Fruit fly (Drosophila melanogaster): ENCODE results near the gene klu.
A peak's percentile ranks its signal among the peaks of the same experiment; 100 is the strongest.

Gene klu

dm6 chr3L:11011610-11012202, 2.7 kb upstream of the klu start:
- TF ChIP-seq fd59A (GFP tag; optimal IDR thresholded peaks at IDR 0.05) (no peak), Hr39 (GFP tag; optimal IDR thresholded peaks at IDR 0.05) (no peak), pdm3 (GFP tag; optimal IDR thresholded peaks at IDR 0.05) (no peak), fkh (GFP tag; optimal IDR thresholded peaks at IDR 0.05) (no peak), CG8632 (GFP tag; optimal IDR thresholded peaks at IDR 0.05) (no peak)

- TF ChIP-seq salr (GFP tag; optimal IDR thresholded peaks at IDR 0.05) (peak; percentile 88 to 93), CG34406 (GFP tag; optimal IDR thresholded peaks at IDR 0.05) (peak; percentile 90), Hr4 (GFP tag; optimal IDR thresholded peaks at IDR 0.05) (peak; percentile 60), net (GFP tag; optimal IDR thresholded peaks at IDR 0.05) (peak; percentile 94), CG6854 (GFP tag; optimal IDR thresholded peaks at IDR 0.05) (peak; percentile 95), CG3919 (GFP tag; optimal IDR thresholded peaks at IDR 0.05) (peak; percentile 88), Eip78C (GFP tag) (peak; percentile 93), CG6792 (GFP tag; optimal IDR thresholded peaks at IDR 0.05) (peak; percentile 72), OdsH (GFP tag; optimal IDR thresholded peaks at IDR 0.05) (peak; percentile 79), dac (GFP tag; optimal IDR thresholded peaks at IDR 0.05) (peak; percentile 90), CG8119 (GFP tag; IDR thresholded peaks at IDR 0.05) (peak; percentile 97), CG31627 (GFP tag; optimal IDR thresholded peaks at IDR 0.05) (no peak), Sox15 (GFP tag; optimal IDR thresholded peaks at IDR 0.05) (no peak), ss (GFP tag; optimal IDR thresholded peaks at IDR 0.05) (peak; percentile 96 to 98), fd85E (GFP tag; optimal IDR thresholded peaks at IDR 0.05) (peak; percentile 90), Blimp-1 (GFP tag; optimal IDR thresholded peaks at IDR 0.05) (peak; percentile 41), Sox14 (GFP tag; optimal IDR thresholded peaks at IDR 0.05) (peak; percentile 79), Ets96B (tag; optimal IDR thresholded peaks at IDR 0.05) (peak; percentile 92), dsx (GFP tag; optimal IDR thresholded peaks at IDR 0.05; ENCODE audit: poor library complexity, severe bottlenecking) (peak; percentile 74), Eip93F (GFP tag; optimal IDR thresholded peaks at IDR 0.05) (peak; percentile 36), CG9139 (GFP tag; optimal IDR thresholded peaks at IDR 0.05) (peak; percentile 95), CG10631 (GFP tag; optimal IDR thresholded peaks at IDR 0.05) (peak; percentile 71), CG32006 (GFP tag; optimal IDR thresholded peaks at IDR 0.05) (peak; percentile 87), acj6 (GFP tag; optimal IDR thresholded peaks at IDR 0.05) (peak; percentile 68), Smox (GFP tag; optimal IDR thresholded peaks at IDR 0.05) (peak; percentile 45), Met (GFP tag; optimal IDR thresholded peaks at IDR 0.05) (peak; percentile 51), CG6808 (GFP tag; optimal IDR thresholded peaks at IDR 0.05) (peak; percentile 92), achi (GFP tag; optimal IDR thresholded peaks at IDR 0.05) (peak; percentile 83), CG1621 (tag; optimal IDR thresholded peaks at IDR 0.05) (peak; percentile 93), CG3032 (tag; optimal IDR thresholded peaks at IDR 0.05) (peak; percentile 89), CG4318 (GFP tag; optimal IDR thresholded peaks at IDR 0.05) (peak; percentile 49), esn (GFP tag; optimal IDR thresholded peaks at IDR 0.05) (peak; percentile 63), Eip75B (GFP tag; optimal IDR thresholded peaks at IDR 0.05) (peak; percentile 89), pdm3 (GFP tag; optimal IDR thresholded peaks at IDR 0.05) (peak; percentile 82), cyc (GFP tag; optimal IDR thresholded peaks at IDR 0.05) (peak; percentile 23), CG8319 (GFP tag; optimal IDR thresholded peaks at IDR 0.05) (peak; percentile 76), Ets21C (GFP tag; optimal IDR thresholded peaks at IDR 0.05) (peak; percentile 29), vri (GFP tag; optimal IDR thresholded peaks at IDR 0.05) (peak; percentile 80), CG11902 (GFP tag; optimal IDR thresholded peaks at IDR 0.05) (no peak), CG8632 (GFP tag; optimal IDR thresholded peaks at IDR 0.05) (peak; percentile 91), CG15336 (GFP tag; IDR thresholded peaks at IDR 0.05) (peak; percentile 93), CG11294 (GFP tag; IDR thresholded peaks at IDR 0.05) (peak; percentile 76), Lpt (GFP tag; optimal IDR thresholded peaks at IDR 0.05) (peak; percentile 96), Sox102F (GFP tag; optimal IDR thresholded peaks at IDR 0.05) (peak; percentile 79), CG6276 (GFP tag; optimal IDR thresholded peaks at IDR 0.05) (peak; percentile 90), svp (GFP tag) (peak; percentile 84), fd59A (GFP tag; optimal IDR thresholded peaks at IDR 0.05) (peak; percentile 84)
Observed at dm6 chr3L:11010410-11010827, 1.4 kb upstream of the klu start.
